Fruit fly (Drosophila melanogaster): ENCODE measurements around the gene GILT1.
A peak's percentile ranks its signal among the peaks of the same experiment; 100 is the strongest.

The GILT1 gene

DNA sequence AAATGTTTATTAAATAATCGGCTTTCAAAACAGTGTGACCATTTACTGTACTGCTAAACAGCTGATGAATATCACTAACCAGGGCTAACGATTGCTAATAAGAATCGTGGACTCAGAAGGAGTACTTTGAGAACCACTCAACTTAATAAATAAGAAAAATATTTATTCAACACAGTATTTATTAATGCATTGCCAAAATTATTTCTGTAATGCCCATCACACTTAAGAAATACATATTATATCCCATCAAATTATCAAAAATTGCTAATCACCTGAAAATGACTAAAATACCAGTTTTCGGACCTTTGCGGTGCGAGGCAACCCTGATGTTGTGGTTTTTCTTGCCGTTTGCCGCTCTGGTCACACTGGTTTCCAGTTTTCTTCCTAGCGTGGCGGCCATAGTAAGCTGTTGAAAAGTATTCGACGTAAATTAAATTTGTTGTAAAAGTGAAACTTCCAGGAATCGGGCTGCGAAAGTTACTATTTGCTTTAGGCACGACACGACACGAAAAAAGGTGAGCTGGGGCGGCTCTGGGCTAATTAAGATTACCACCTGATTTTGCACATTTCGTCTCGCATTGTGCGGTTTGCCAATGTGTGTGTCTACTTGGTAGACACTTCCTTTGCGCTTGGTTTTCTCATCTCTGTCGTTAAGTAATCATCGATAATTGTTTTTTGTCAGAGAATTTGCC, 19.8 kb downstream of the GILT1 start, which contains the start of the genes mRpS21 and Droj2 (continued):
- TF ChIP-seq fd102C (GFP tag; optimal IDR thresholded peaks at IDR 0.05) (no peak), CG3281 (GFP tag; optimal IDR thresholded peaks at IDR 0.05) (peak; percentile 40), Max (GFP tag; optimal IDR thresholded peaks at IDR 0.05) (peak; percentile 25), hkb (optimal IDR thresholded peaks at IDR 0.05) (peak; percentile 35), hkb (GFP tag; IDR thresholded peaks at IDR 0.05) (no peak; the same call in 1 of the 2 replicates), org-1 (GFP tag; optimal IDR thresholded peaks at IDR 0.05) (no peak), dati (GFP tag; IDR thresholded peaks at IDR 0.05) (no peak), MTF-1 (GFP tag; optimal IDR thresholded peaks at IDR 0.05; ENCODE audit: borderline replicate concordance) (no peak), HLHmδ (GFP tag; optimal IDR thresholded peaks at IDR 0.05) (no peak), CG11504 (tag; optimal IDR thresholded peaks at IDR 0.05) (peak; percentile 74), chif (GFP tag; optimal IDR thresholded peaks at IDR 0.05) (peak in 1 of 2 experiments; percentile 24), CG15269 (tag; optimal IDR thresholded peaks at IDR 0.05) (peak; percentile 46), Aef1 (GFP tag; IDR thresholded peaks at IDR 0.05) (no peak), ken (GFP tag; IDR thresholded peaks at IDR 0.05) (no peak), CG12104 (GFP tag; optimal IDR thresholded peaks at IDR 0.05) (peak; percentile 1), CG13424 (tag; optimal IDR thresholded peaks at IDR 0.05) (peak; percentile 78), CG11695 (GFP tag; IDR thresholded peaks at IDR 0.05) (no peak), mld (GFP tag; IDR thresholded peaks at IDR 0.05; ENCODE audit: partially characterized antibody) (no peak), ham (GFP tag; IDR thresholded peaks at IDR 0.05) (no peak), Six4 (GFP tag; optimal IDR thresholded peaks at IDR 0.05) (peak; percentile 50), fd64A (GFP tag; optimal IDR thresholded peaks at IDR 0.05) (no peak), Ada2b (GFP tag; IDR thresholded peaks at IDR 0.05) (no peak), Fer3 (tag; optimal IDR thresholded peaks at IDR 0.05) (peak; percentile 47), Myb (GFP tag; optimal IDR thresholded peaks at IDR 0.05) (peak; percentile 48), CG15514 (GFP tag; optimal IDR thresholded peaks at IDR 0.05) (peak; percentile 98), fu2 (GFP tag; optimal IDR thresholded peaks at IDR 0.05) (no peak), CG6683 (GFP tag; optimal IDR thresholded peaks at IDR 0.05) (no peak), CG4328 (GFP tag; optimal IDR thresholded peaks at IDR 0.05) (peak; percentile 21), mirr (GFP tag; optimal IDR thresholded peaks at IDR 0.05) (peak; percentile 17), br (optimal IDR thresholded peaks at IDR 0.05) (no peak), Kr (GFP tag; optimal IDR thresholded peaks at IDR 0.05) (no peak), Sry-β (GFP tag; optimal IDR thresholded peaks at IDR 0.05) (no peak), pho (GFP tag; optimal IDR thresholded peaks at IDR 0.05) (peak; percentile 66), Elba2 (GFP tag; optimal IDR thresholded peaks at IDR 0.05) (peak; percentile 95), gfzf (GFP tag; optimal IDR thresholded peaks at IDR 0.05) (peak; percentile 90), cg (GFP tag; optimal IDR thresholded peaks at IDR 0.05) (no peak), CrebB (tag; optimal IDR thresholded peaks at IDR 0.05) (peak; percentile 17), CG18764 (GFP tag; optimal IDR thresholded peaks at IDR 0.05) (no peak), HLH54F (GFP tag; optimal IDR thresholded peaks at IDR 0.05) (peak; percentile 49), CG7839 (tag; optimal IDR thresholded peaks at IDR 0.05) (peak; percentile 50), Vsx1 (GFP tag; optimal IDR thresholded peaks at IDR 0.05) (peak; percentile 45), Dbx (GFP tag; IDR thresholded peaks at IDR 0.05) (0 out of 3 replicates have a peak, but pooled peaks have one; percentile 38), CG10654 (GFP tag; optimal IDR thresholded peaks at IDR 0.05) (peak; percentile 37), oc (tag; optimal IDR thresholded peaks at IDR 0.05) (no peak), Opbp (GFP tag; IDR thresholded peaks at IDR 0.05; ENCODE audit: partially characterized antibody) (no peak), CG9727 (GFP tag; optimal IDR thresholded peaks at IDR 0.05) (peak; percentile 40), bigmax (GFP tag; optimal IDR thresholded peaks at IDR 0.05) (no peak), CG17359 (tag; optimal IDR thresholded peaks at IDR 0.05) (peak; percentile 9), Asciz (GFP tag; optimal IDR thresholded peaks at IDR 0.05) (no peak)
